Worm (Caenorhabditis elegans) whole organism, L4/young adult: Measurements from ENCODE around the gene col-14.

Source experiments
- W03F9.2 ChIP-seq: fragments of 150-350 bp; optimal IDR thresholded peaks from 2 replicates; lab custom pipeline; 2014; ENCODE audit warnings: missing biosample characterization, missing genetic modification characterization
- him-1 ChIP-seq: sonication (generic microtip); optimal IDR thresholded peaks from 2 replicates; lab custom pipeline; 2016; ENCODE audit warnings: missing genotype, missing genetic modification reagents, missing genetic modification characterization, missing compliant biosample characterization

ce11 chrIV:7734173-7734572, 19.0 kb upstream of the col-14 start:
- no peak for TF ChIP-seq W03F9.2 (tag; lab: Kevin White, UChicago)
- no peak for TF ChIP-seq him-1 (tag; lab: Kevin White, UChicago)
